Worm (Caenorhabditis elegans) whole organism, late embryonic: ENCODE results near the gene R52.5.

Experiments used
- C08G9.2 ChIP-seq: sonication (generic microtip); optimal IDR thresholded peaks from 2 replicates; lab custom pipeline; 2016; ENCODE audit warnings: mild to moderate bottlenecking, missing genetic modification characterization, moderate library complexity, missing compliant biosample characterization
- C38D4.7 ChIP-seq: fragments of 200-800 bp; sonication (Bioruptor generic); optimal IDR thresholded peaks from 2 replicates; lab custom pipeline; 2018; ENCODE audit warnings: mild to moderate bottlenecking, missing genetic modification characterization, moderate library complexity, missing compliant biosample characterization
- K02D7.2 ChIP-seq: sonication (generic microtip); optimal IDR thresholded peaks from 2 replicates; lab custom pipeline; 2017; ENCODE audit warnings: mild to moderate bottlenecking, missing genetic modification characterization, missing compliant biosample characterization
- K09A11.1 ChIP-seq: sonication (generic microtip); optimal IDR thresholded peaks from 2 replicates; lab custom pipeline; 2017; ENCODE audit warnings: antibody characterized with exemption, mild to moderate bottlenecking, missing genetic modification characterization, missing compliant biosample characterization; ENCODE audit not compliant: insufficient read depth
- T23F11.4 ChIP-seq: fragments of 200-800 bp; sonication (Bioruptor generic); optimal IDR thresholded peaks from 2 replicates; lab custom pipeline; 2018; ENCODE audit warnings: mild to moderate bottlenecking, missing genetic modification characterization, missing compliant biosample characterization
- ahr-1 ChIP-seq: sonication (generic microtip); optimal IDR thresholded peaks from 2 replicates; lab custom pipeline; 2016; ENCODE audit warnings: missing genetic modification characterization, missing compliant biosample characterization
- ceh-19 ChIP-seq: fragments of 200-800 bp; sonication (Bioruptor generic); optimal IDR thresholded peaks from 2 replicates; lab custom pipeline; 2018; ENCODE audit warnings: mild to moderate bottlenecking, missing genetic modification characterization, missing compliant biosample characterization
- ceh-2 ChIP-seq: sonication (generic microtip); optimal IDR thresholded peaks from 2 replicates; lab custom pipeline; 2016; ENCODE audit warnings: missing genotype, missing genetic modification characterization, missing compliant biosample characterization
- ceh-22 ChIP-seq: sonication (generic microtip); optimal IDR thresholded peaks from 2 replicates; lab custom pipeline; 2017; ENCODE audit warnings: missing biosample characterization, missing genetic modification characterization
- ceh-31 ChIP-seq: sonication (generic microtip); optimal IDR thresholded peaks from 2 replicates; lab custom pipeline; 2016; ENCODE audit warnings: missing genetic modification characterization, missing compliant biosample characterization
- ceh-45 ChIP-seq: fragments of 200-800 bp; sonication (Bioruptor generic); IDR thresholded peaks from 2 replicates; pipeline ENCODE4 v1.3.6; 2022; ENCODE audit warnings: missing genetic modification reagents, missing genetic modification characterization, missing compliant biosample characterization
- ceh-48 ChIP-seq: sonication (generic microtip); optimal IDR thresholded peaks from 2 replicates; lab custom pipeline; 2016; ENCODE audit warnings: missing genetic modification characterization, inconsistent platforms, missing compliant biosample characterization
- ceh-6 ChIP-seq: fragments of 200-800 bp; sonication (Bioruptor generic); optimal IDR thresholded peaks from 2 replicates; lab custom pipeline; 2018; ENCODE audit warnings: mild to moderate bottlenecking, missing genetic modification characterization, missing compliant biosample characterization
- dmd-4 ChIP-seq: sonication (generic microtip); optimal IDR thresholded peaks from 2 replicates; lab custom pipeline; 2016; ENCODE audit warnings: borderline replicate concordance, missing genetic modification characterization, missing compliant biosample characterization
- elt-2 ChIP-seq: sonication (generic microtip); optimal IDR thresholded peaks from 2 replicates; lab custom pipeline; 2016; ENCODE audit warnings: missing genetic modification reagents, missing genetic modification characterization, missing compliant biosample characterization
- ets-4 ChIP-seq: sonication (generic microtip); optimal IDR thresholded peaks from 2 replicates; lab custom pipeline; 2016; ENCODE audit warnings: missing genetic modification characterization, missing compliant biosample characterization
- fax-1 ChIP-seq: sonication (generic microtip); optimal IDR thresholded peaks from 2 replicates; lab custom pipeline; 2016; ENCODE audit warnings: missing genotype, missing genetic modification characterization, missing compliant biosample characterization
- fkh-10 ChIP-seq: fragments of 150-350 bp; optimal IDR thresholded peaks from 2 replicates; lab custom pipeline; 2014; ENCODE audit warnings: missing biosample characterization, missing genetic modification reagents, missing genetic modification characterization
- hlh-15 ChIP-seq: sonication (generic microtip); optimal IDR thresholded peaks from 2 replicates; lab custom pipeline; 2016; ENCODE audit warnings: missing genetic modification characterization, missing compliant biosample characterization
- hlh-8 ChIP-seq: sonication (generic microtip); optimal IDR thresholded peaks from 2 replicates; lab custom pipeline; 2016; ENCODE audit warnings: missing genotype, missing genetic modification characterization, missing compliant biosample characterization
- madf-2 ChIP-seq: sonication (generic microtip); optimal IDR thresholded peaks from 2 replicates; lab custom pipeline; 2017; ENCODE audit warnings: missing genetic modification characterization, missing compliant biosample characterization
- nfya-1 ChIP-seq: sonication (generic microtip); optimal IDR thresholded peaks from 2 replicates; lab custom pipeline; 2017; ENCODE audit warnings: missing genetic modification characterization, mild to moderate bottlenecking, missing compliant biosample characterization, antibody characterized with exemption, moderate library complexity
- nhr-232 ChIP-seq: sonication (generic microtip); optimal IDR thresholded peaks from 2 replicates; lab custom pipeline; 2016; ENCODE audit warnings: missing genetic modification characterization, missing compliant biosample characterization
- npax-4 ChIP-seq: sonication (generic microtip); optimal IDR thresholded peaks from 2 replicates; lab custom pipeline; 2016; ENCODE audit warnings: missing genetic modification characterization, missing compliant biosample characterization
- odd-2 ChIP-seq: sonication (generic microtip); optimal IDR thresholded peaks from 2 replicates; lab custom pipeline; 2017; ENCODE audit warnings: antibody characterized with exemption, mild to moderate bottlenecking, missing genetic modification characterization, missing compliant biosample characterization
- pag-3 ChIP-seq: sonication (generic microtip); optimal IDR thresholded peaks from 2 replicates; lab custom pipeline; 2016; ENCODE audit warnings: missing compliant biosample characterization, missing genetic modification characterization, borderline replicate concordance
- pat-9 ChIP-seq: fragments of 200-800 bp; sonication (Bioruptor generic); optimal IDR thresholded peaks from 2 replicates; lab custom pipeline; 2018; ENCODE audit warnings: mild to moderate bottlenecking, missing genetic modification characterization, moderate library complexity, missing compliant biosample characterization
- pax-1 ChIP-seq: fragments of 150-350 bp; optimal IDR thresholded peaks from 2 replicates; lab custom pipeline; 2014; ENCODE audit warnings: missing biosample characterization, missing genetic modification characterization
- pha-4 ChIP-seq: fragments of 150-350 bp; optimal IDR thresholded peaks from 2 replicates; lab custom pipeline; 2018; ENCODE audit warnings: missing biosample characterization, missing genetic modification reagents, missing genetic modification characterization
- pqm-1 ChIP-seq: sonication (generic microtip); optimal IDR thresholded peaks from 2 replicates; lab custom pipeline; 2016; ENCODE audit warnings: missing genetic modification characterization, missing compliant biosample characterization
- pros-1 ChIP-seq: fragments of 150-350 bp; optimal IDR thresholded peaks from 2 replicates; lab custom pipeline; 2014; ENCODE audit warnings: missing biosample characterization, missing genetic modification reagents, missing genetic modification characterization
- syd-9 ChIP-seq: sonication (generic microtip); optimal IDR thresholded peaks from 2 replicates; lab custom pipeline; 2016; ENCODE audit warnings: mild to moderate bottlenecking, missing genetic modification characterization, moderate library complexity, missing compliant biosample characterization
- tbx-2 ChIP-seq: sonication (generic microtip); optimal IDR thresholded peaks from 2 replicates; lab custom pipeline; 2016; ENCODE audit warnings: missing genetic modification characterization, missing compliant biosample characterization
- tbx-7 ChIP-seq: sonication (generic microtip); optimal IDR thresholded peaks from 2 replicates; lab custom pipeline; 2016; ENCODE audit warnings: missing genotype, missing genetic modification characterization, missing compliant biosample characterization
- zip-5 ChIP-seq: sonication (generic microtip); optimal IDR thresholded peaks from 2 replicates; lab custom pipeline; 2016; ENCODE audit warnings: missing genetic modification characterization, missing compliant biosample characterization

R52.5 gene

ce11 chrII:2145566-2145965 lies 35.7 kb upstream of the R52.5 start, which contains the start of gene C40A11.6:
C40A11.6 (minus strand) TSS chrII:2145666.
- no peak for TF ChIP-seq fax-1 (tag; lab: Kevin White, UChicago)
- no peak for TF ChIP-seq tbx-2 (tag; lab: Kevin White, UChicago)
- TF ChIP-seq pag-3 (tag; lab: Kevin White, UChicago) = no peak
- TF ChIP-seq nfya-1 = no peak
- TF ChIP-seq ceh-22 = no peak
- TF ChIP-seq ceh-31 (tag; lab: Kevin White, UChicago) = no peak
- no peak for TF ChIP-seq ceh-6 (GFP tag; lab: Kevin White, UChicago)

- TF ChIP-seq pros-1 (tag; lab: Kevin White, UChicago) (no peak), hlh-15 (tag; lab: Kevin White, UChicago) (no peak)
- TF ChIP-seq, all 69 proteins: peak for 0
Measured at ce11 chrII:2140817-2141216, 31.0 kb upstream of the R52.5 start, which contains the start of gene C40A11.3. C40A11.3 (plus strand) TSS chrII:2141117.

- TF ChIP-seq ceh-31 (tag; lab: Kevin White, UChicago) = no peak
- TF ChIP-seq npax-4 (tag; lab: Kevin White, UChicago) = no peak
- no peak for TF ChIP-seq pha-4
- TF ChIP-seq pag-3 (tag; lab: Kevin White, UChicago) = no peak
- no peak for TF ChIP-seq ceh-22
- TF ChIP-seq ets-4 (tag; lab: Kevin White, UChicago) = no peak
- no peak for TF ChIP-seq pqm-1
- TF ChIP-seq tbx-7 (tag; lab: Kevin White, UChicago) = no peak
- TF ChIP-seq dmd-4 = no peak
- no peak for TF ChIP-seq hlh-15 (tag; lab: Kevin White, UChicago)
- no peak for TF ChIP-seq pat-9
- TF ChIP-seq K02D7.2 (tag; lab: Kevin White, UChicago) = no peak
- no peak for TF ChIP-seq odd-2 (tag; lab: Kevin White, UChicago)
- no peak for TF ChIP-seq nhr-232 (tag; lab: Kevin White, UChicago)
- TF ChIP-seq ceh-2 (tag; lab: Kevin White, UChicago) = no peak
- no peak for TF ChIP-seq hlh-8
- no peak for TF ChIP-seq pros-1 (tag; lab: Kevin White, UChicago)
- TF ChIP-seq fkh-10 (GFP tag; lab: Kevin White, UChicago) = no peak
- TF ChIP-seq elt-2 (tag; lab: Kevin White, UChicago) = no peak
- no peak for TF ChIP-seq T23F11.4 (GFP tag; lab: Kevin White, UChicago)
- TF ChIP-seq, all 69 proteins: peak for 0
Measured at ce11 chrII:2138901-2139300, 29.1 kb upstream of the R52.5 start.

ce11 chrII:2137235-2137634 lies 27.4 kb upstream of the R52.5 start, which contains the start of gene C40A11.4:
C40A11.4 (plus strand) TSS chrII:2137422.
- TF ChIP-seq pqm-1 (no peak), syd-9 (no peak), ceh-48 (tag; lab: Kevin White, UChicago) (peak; percentile 16), K02D7.2 (tag; lab: Kevin White, UChicago) (no peak)

- TF ChIP-seq elt-2 (tag; lab: Kevin White, UChicago) (no peak), ceh-19 (GFP tag; lab: Kevin White, UChicago) (no peak), ceh-2 (tag; lab: Kevin White, UChicago) (no peak), pax-1 (no peak), zip-5 (tag; lab: Kevin White, UChicago) (no peak), C08G9.2 (tag; lab: Kevin White, UChicago) (no peak), madf-2 (tag; lab: Kevin White, UChicago) (no peak), K09A11.1 (tag; lab: Kevin White, UChicago) (no peak), tbx-2 (tag; lab: Kevin White, UChicago) (no peak), ceh-45 (no peak), C38D4.7 (no peak), ahr-1 (tag; lab: Kevin White, UChicago) (no peak)
Measured at ce11 chrII:2135604-2136003, 25.8 kb upstream of the R52.5 start, which contains the start of gene hpo-7. hpo-7 (minus strand) TSS chrII:2135704.
